Worm (Caenorhabditis elegans): ENCODE measurements around the gene xnd-1.

Gene xnd-1

DNA sequence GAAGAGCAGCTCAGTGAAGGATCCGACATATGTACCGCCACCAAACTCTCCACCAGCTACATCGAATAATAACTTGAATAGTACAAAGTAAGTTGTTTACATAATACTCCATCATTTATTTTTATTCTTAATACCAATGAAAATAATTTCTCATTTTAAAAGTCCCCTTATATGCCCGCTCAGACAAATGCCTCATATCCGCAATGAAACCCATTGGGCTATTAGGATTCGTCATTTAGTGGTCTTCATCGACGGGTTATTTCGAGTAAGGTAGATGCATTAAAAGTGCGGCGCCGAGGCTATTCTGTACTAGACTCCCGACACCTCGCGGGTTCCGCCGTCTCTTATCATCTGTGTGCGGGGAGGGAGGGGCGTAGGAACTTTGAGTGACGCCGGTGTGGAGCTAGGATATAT lies 49.4 kb downstream of the xnd-1 start (continued):
- TF ChIP-seq hif-1 (tag; optimal IDR thresholded peaks at IDR 0.05): no peak
- peak; percentile 76 for TF ChIP-seq mes-2 (tag; optimal IDR thresholded peaks at IDR 0.05; ENCODE audit: poor library complexity, severe bottlenecking)
- TF ChIP-seq nhr-102 (tag; optimal IDR thresholded peaks at IDR 0.05): peak; percentile 62
- no peak for TF ChIP-seq nhr-25 (tag; optimal IDR thresholded peaks at IDR 0.05; ENCODE audit: borderline replicate concordance, insufficient read depth)
- TF ChIP-seq arid-1 (GFP tag; conservative IDR thresholded peaks at IDR 0.05): peak; percentile 33; the same call in 1 of the 2 replicates
- no peak for TF ChIP-seq lin-29 (GFP tag; IDR thresholded peaks at IDR 0.05)
- TF ChIP-seq vab-7 (GFP tag; IDR thresholded peaks at IDR 0.05): peak; percentile 50; the same call in 1 of the 2 replicates
- TF ChIP-seq ceh-32 (tag; optimal IDR thresholded peaks at IDR 0.05; ENCODE audit: poor library complexity): no peak
- peak; percentile 41 for TF ChIP-seq F10B5.3 (tag; optimal IDR thresholded peaks at IDR 0.05)
- TF ChIP-seq zip-2 (tag; optimal IDR thresholded peaks at IDR 0.05): peak; percentile 9
- TF ChIP-seq unc-130 (GFP tag; optimal IDR thresholded peaks at IDR 0.05): peak; percentile 64
- peak; percentile 27 for TF ChIP-seq hlh-30 (tag; optimal IDR thresholded peaks at IDR 0.05; ENCODE audit: insufficient read depth)
- peak; percentile 57 for TF ChIP-seq mep-1 (tag; optimal IDR thresholded peaks at IDR 0.05)
- TF ChIP-seq dmd-8 (GFP tag; IDR thresholded peaks at IDR 0.05): no peak
- TF ChIP-seq ceh-28 (tag; optimal IDR thresholded peaks at IDR 0.05): no peak
- no peak for TF ChIP-seq saeg-2 (GFP tag; IDR thresholded peaks at IDR 0.05)

DNA sequence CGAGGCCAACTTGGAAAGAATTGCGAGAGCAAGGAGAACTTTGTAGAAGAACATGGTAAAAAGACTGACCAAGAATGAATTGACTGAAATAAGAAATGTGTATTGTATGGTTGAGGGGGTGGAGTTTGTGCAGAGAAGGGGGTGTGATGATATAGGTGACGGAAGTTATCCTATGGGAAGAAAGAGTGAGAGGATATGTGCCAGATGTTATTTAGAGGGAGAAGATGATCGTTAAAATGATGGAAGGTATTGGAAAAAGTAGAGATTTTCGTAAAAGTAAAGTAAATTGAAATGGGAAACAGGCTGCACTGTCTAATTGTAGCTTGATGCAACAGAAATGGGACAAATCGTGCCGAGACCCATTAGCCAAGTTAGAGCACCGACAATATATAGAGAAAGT lies 52.7 kb downstream of the xnd-1 start, which contains the start of gene sdz-21:
sdz-21 (minus strand) TSS at position 101 of the 400 bp plus-strand sequence.
- TF ChIP-seq ctbp-1 (GFP tag; IDR thresholded peaks at IDR 0.05): no peak
- TF ChIP-seq hlh-11 (tag; optimal IDR thresholded peaks at IDR 0.05): no peak

Data from whole organism, L4 larva.